Fruit fly (Drosophila melanogaster) Kc167 (cell line): Measurements from ENCODE around the gene nompC.

Source experiments
- Myc ChIP-seq: fragments of >200 bp; optimal IDR thresholded peaks from 2 replicates; lab custom pipeline; 2017; ENCODE audit warnings: missing external identifiers
- h ChIP-seq: fragments of >200 bp; optimal IDR thresholded peaks from 3 replicates; lab custom pipeline; 2018; ENCODE audit warnings: missing external identifiers
- insv ChIP-seq: fragments of >200 bp; optimal IDR thresholded peaks from 3 replicates; lab custom pipeline; 2018; ENCODE audit warnings: missing external identifiers
- psq ChIP-seq: fragments of >200 bp; optimal IDR thresholded peaks from 2 replicates; lab custom pipeline; 2017; ENCODE audit warnings: missing external identifiers

DNA sequence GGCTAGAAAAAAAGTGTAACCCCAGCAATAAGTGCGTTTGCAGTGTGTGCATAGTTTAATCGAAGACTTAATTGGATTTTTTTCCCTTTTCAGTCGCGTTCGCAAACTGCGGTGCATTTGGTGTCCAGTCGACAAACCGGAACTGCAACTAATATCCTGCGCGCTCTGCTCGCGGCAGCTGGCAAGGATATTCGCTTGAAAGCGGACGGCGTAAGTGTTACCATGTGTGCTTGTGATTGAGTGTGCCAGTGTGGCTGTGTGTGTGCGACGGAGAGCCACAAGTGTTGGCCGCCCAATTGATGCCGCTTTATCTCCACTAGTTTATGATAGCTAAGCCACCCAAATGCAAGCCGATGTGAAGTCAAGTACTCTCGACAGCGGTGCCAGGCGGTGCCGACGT lies 7.5 kb downstream of the nompC start:
- TF ChIP-seq Myc (lab: Kevin White, UChicago) (no peak), psq (lab: Kevin White, UChicago) (no peak), insv (lab: Kevin White, UChicago) (no peak), h (lab: Kevin White, UChicago) (no peak)
